Fruit fly (Drosophila melanogaster): ENCODE measurements around the gene CG1172.
A peak's percentile ranks its signal among the peaks of the same experiment; 100 is the strongest.

The CG1172 gene

DNA sequence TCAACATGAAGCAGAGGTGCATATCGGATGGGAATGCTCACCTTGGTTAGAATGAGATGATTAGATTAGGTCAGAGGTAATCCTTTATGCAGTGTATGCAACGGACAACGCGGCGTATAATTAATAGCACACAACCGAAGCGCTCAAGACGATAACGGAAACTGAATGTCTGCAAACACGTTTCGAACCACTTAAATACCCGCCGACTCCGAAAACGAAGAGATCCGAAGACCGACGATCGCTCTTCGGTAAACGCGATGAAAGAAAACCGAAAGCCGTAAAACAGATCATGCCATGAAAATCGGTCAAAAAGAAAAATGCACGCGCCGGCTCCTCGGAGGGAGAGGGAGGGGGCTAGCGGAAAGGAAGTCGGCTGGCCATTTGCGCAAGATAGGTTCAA, 10.2 kb downstream of the CG1172 start, which contains the start of gene CG2663:
Gene CG2663 (minus strand): TSS at position 173 of the 400 bp plus-strand sequence.
- TF ChIP-seq Hr78 (GFP tag; optimal IDR thresholded peaks at IDR 0.05): no peak
- TF ChIP-seq ey (GFP tag; optimal IDR thresholded peaks at IDR 0.05): no peak
- TF ChIP-seq woc (GFP tag; optimal IDR thresholded peaks at IDR 0.05): no peak
- TF ChIP-seq Hr83 (GFP tag; optimal IDR thresholded peaks at IDR 0.05; ENCODE audit: poor library complexity, severe bottlenecking): no peak

DNA sequence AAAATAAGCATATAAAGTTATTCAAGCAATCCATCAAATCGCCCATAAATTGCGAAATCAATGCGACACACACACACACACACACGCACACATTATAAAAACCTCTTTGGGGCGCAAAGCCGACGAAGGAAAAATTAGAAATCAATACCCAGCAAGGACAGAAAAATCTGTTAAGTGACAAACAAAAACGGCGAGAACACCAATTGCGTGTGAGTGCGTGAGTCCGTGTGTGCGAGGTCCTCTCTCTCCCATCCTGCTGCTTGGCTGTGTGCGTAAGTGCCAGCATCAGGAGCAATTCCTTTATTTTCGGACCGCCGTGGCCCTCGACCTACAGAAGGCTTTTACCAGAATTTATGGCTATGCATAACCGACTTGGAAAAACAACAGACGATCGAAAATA, 18.6 kb downstream of the CG1172 start, which contains the start of gene Orco:
Gene Orco (minus strand): TSS at position 101 of the 400 bp plus-strand sequence.
- TF ChIP-seq lola (GFP tag; optimal IDR thresholded peaks at IDR 0.05) (no peak), ey (GFP tag; optimal IDR thresholded peaks at IDR 0.05) (no peak), OdsH (GFP tag; optimal IDR thresholded peaks at IDR 0.05) (no peak), usp (GFP tag; optimal IDR thresholded peaks at IDR 0.05) (no peak), Dif (GFP tag; optimal IDR thresholded peaks at IDR 0.05; ENCODE audit: partially characterized antibody) (no peak)

DNA sequence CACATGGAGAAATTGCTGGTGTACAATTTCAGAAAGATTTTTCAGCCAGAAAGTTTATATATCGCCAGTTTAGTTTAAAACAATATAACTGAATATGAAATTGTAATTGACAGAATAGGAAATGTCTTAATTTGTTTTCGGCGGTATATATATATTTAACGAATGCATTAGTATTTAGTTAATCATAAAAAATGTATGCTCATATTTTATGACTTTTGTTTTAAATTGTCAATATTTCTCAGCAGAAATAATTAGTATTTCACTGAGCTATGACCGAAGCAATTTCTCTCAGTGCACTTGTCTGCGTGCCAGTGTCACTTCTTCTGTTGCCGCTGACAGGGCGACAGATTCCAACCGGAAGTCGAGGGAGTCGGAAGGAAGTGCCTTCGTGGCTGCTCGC, 19.3 kb downstream of the CG1172 start:
- TF ChIP-seq lola (GFP tag; optimal IDR thresholded peaks at IDR 0.05): no peak
- peak; percentile 21 for TF ChIP-seq sv (GFP tag; optimal IDR thresholded peaks at IDR 0.05)
- TF ChIP-seq Jra (GFP tag; optimal IDR thresholded peaks at IDR 0.05): no peak

DNA sequence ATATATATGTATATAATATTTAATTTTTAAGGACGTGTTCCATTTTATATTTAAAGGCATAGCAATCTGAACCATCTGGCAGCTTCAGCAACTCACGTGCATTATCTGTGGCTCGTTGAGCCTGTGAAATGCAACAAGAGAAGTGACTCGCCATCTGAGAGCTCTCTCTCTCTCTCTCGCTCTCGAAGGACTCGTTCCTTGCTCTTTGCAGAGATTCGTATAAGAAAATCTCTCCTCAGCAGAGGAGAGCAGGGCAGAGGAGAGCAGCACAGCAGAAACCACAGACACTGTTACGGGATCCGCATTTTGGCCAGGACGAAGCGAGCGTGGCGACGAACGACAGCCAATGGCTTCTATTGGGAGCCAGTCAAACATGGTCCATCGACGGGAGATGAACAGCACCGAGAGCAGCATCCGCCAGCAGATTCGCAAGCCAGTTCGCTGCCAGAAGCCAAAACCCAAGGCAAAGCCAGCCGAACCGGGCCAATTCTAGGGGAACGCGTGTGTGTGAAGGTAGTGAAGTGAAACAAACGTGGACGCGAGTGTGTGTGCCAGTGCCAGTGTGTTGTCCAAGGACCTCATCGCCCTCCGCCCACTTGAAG, 20.5 kb downstream of the CG1172 start, which contains the start of gene CG14669:
Gene CG14669 (plus strand): TSS at position 381 of the 602 bp plus-strand sequence.
- TF ChIP-seq OdsH (GFP tag; optimal IDR thresholded peaks at IDR 0.05): no peak
- TF ChIP-seq rgr (GFP tag; optimal IDR thresholded peaks at IDR 0.05): no peak
- no peak for TF ChIP-seq Jra (GFP tag; optimal IDR thresholded peaks at IDR 0.05)
- no peak for TF ChIP-seq Dif (GFP tag; optimal IDR thresholded peaks at IDR 0.05; ENCODE audit: partially characterized antibody)
- TF ChIP-seq Hr78 (GFP tag; optimal IDR thresholded peaks at IDR 0.05): no peak
- no peak for TF ChIP-seq br (GFP tag; optimal IDR thresholded peaks at IDR 0.05)
- TF ChIP-seq dl (GFP tag; optimal IDR thresholded peaks at IDR 0.05; ENCODE audit: insufficient read depth in 1 of 2, partially characterized antibody in 2 of 2): no peak
- TF ChIP-seq pan (optimal IDR thresholded peaks at IDR 0.05): no peak
- TF ChIP-seq lola (GFP tag; optimal IDR thresholded peaks at IDR 0.05): no peak
- no peak for TF ChIP-seq sv (GFP tag; optimal IDR thresholded peaks at IDR 0.05)
- no peak for TF ChIP-seq GATAd (GFP tag; optimal IDR thresholded peaks at IDR 0.05)
- TF ChIP-seq HLH106 (tag; optimal IDR thresholded peaks at IDR 0.05): no peak
- TF ChIP-seq Vsx2 (GFP tag; optimal IDR thresholded peaks at IDR 0.05; ENCODE audit: partially characterized antibody): no peak
- TF ChIP-seq usp (GFP tag; optimal IDR thresholded peaks at IDR 0.05): no peak
- TF ChIP-seq Hnf4 (GFP tag; optimal IDR thresholded peaks at IDR 0.05): no peak
- TF ChIP-seq Rel (GFP tag; optimal IDR thresholded peaks at IDR 0.05): no peak
- no peak for TF ChIP-seq Rel (tag; optimal IDR thresholded peaks at IDR 0.05)
- TF ChIP-seq Myc (optimal IDR thresholded peaks at IDR 0.05): no peak
- no peak for TF ChIP-seq tai (GFP tag; optimal IDR thresholded peaks at IDR 0.05)

DNA sequence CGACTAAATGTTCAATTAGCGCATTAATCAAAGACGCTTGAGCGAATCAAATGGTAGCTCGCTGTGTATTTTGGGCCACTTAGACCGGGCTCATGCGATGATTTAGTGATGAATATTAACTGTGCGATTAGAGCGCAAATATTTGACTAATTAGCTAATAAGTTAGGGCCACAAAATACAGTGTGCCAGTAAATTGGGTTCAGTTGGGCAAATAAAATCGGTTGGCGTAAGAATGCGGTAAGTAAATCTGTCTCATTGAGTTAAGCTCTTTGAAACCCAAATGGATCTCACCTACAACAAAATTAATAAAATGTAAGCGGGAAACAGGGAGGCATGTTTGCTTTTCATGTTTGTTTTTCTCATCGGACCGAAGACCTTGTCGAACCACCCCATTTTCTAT, 26.7 kb downstream of the CG1172 start:
- no peak for TF ChIP-seq dmrt93B (GFP tag; optimal IDR thresholded peaks at IDR 0.05)
- TF ChIP-seq OdsH (GFP tag; optimal IDR thresholded peaks at IDR 0.05): no peak
- no peak for TF ChIP-seq usp (GFP tag; optimal IDR thresholded peaks at IDR 0.05)
- no peak for TF ChIP-seq CG32264 (GFP tag; optimal IDR thresholded peaks at IDR 0.05)

DNA sequence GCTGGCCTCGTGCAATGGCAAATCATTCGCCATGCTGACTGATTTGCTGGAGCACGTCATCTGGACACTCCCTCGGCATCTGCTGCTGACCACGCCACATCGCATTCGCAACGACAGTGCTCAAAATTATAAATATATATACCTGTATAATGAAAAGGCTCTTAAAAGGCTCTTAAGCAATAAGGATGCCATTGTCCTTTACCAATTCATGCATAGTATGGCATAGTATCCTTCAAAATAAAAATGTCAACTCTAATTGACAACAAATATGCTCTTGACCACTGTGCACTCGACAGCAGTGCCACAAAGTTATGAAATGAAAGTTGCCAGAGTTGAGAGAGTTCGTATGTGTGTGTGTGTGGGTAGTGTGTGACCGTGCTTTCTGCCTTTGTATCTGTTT, 28.4 kb downstream of the CG1172 start:
- TF ChIP-seq foxo (GFP tag; optimal IDR thresholded peaks at IDR 0.05) (peak in 1 of 2 experiments; percentile 4), fru (GFP tag; optimal IDR thresholded peaks at IDR 0.05) (peak; percentile 10), br (GFP tag; optimal IDR thresholded peaks at IDR 0.05) (no peak)

DNA sequence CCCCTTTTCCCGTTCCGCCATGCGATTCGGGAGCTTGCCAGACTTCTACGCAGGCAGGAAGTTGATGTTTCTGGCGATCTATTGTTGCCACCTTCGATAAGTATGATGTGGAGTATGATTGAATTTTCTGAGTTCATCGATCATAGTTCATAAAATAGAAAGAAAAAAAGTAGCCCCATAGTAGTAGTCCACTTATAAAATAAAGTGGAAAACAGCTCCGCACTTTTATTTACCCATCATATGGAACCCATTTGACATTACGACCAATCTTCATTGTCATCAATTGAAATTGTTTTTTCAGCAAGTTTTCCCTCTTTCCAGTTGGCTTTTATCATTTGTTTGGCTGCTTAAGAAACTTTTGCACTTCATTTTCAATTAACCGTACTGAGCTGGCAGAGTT, 33.4 kb downstream of the CG1172 start, which contains the start of gene CG12147:
Gene CG12147 (minus strand): TSS at position 101 of the 400 bp plus-strand sequence.
- TF ChIP-seq dl (GFP tag; optimal IDR thresholded peaks at IDR 0.05; ENCODE audit: insufficient read depth in 1 of 2, partially characterized antibody in 2 of 2): no peak
